Worm (Caenorhabditis elegans) whole organism, young adult: ENCODE results near the gene F31F6.3.

Source experiments
- F23B12.7 ChIP-seq: sonication (generic microtip); optimal IDR thresholded peaks from 2 replicates; lab custom pipeline; 2017; ENCODE audit warnings: missing genetic modification characterization, mild to moderate bottlenecking, missing compliant biosample characterization, antibody characterized with exemption, moderate library complexity; ENCODE audit not compliant: insufficient read depth
- bed-2 ChIP-seq: fragments of 200-800 bp; sonication (Bioruptor generic); IDR thresholded peaks from 2 replicates; pipeline ENCODE4 v1.3.6; 2022; ENCODE audit warnings: missing genetic modification reagents, missing genetic modification characterization, missing compliant biosample characterization

ce11 chrX:14916767-14917166, 44.1 kb upstream of the F31F6.3 start:
- TF ChIP-seq bed-2 (GFP tag; lab: Robert Waterston, UW): no peak
- TF ChIP-seq F23B12.7: no peak
